Worm (Caenorhabditis elegans) whole organism, young adult: Measurements from ENCODE around the gene F55C10.4.

Experiments
- K12H6.12 ChIP-seq: fragments of 200-800 bp; sonication (Bioruptor generic); optimal IDR thresholded peaks from 2 replicates; lab custom pipeline; 2018; ENCODE audit warnings: mild to moderate bottlenecking, missing genetic modification characterization, missing compliant biosample characterization
- ama-1 ChIP-seq, 3 experiments: fragments of 150-350 bp in 1 of 3; sonication (generic microtip) in 2 of 3; optimal IDR thresholded peaks; 2 replicates each; lab custom pipeline; 2014 to 2018; ENCODE audit warnings: missing biosample characterization in 2 of 3, missing genetic modification characterization in 2 of 3, missing genetic modification reagents in 2 of 3
- aptf-2 ChIP-seq: fragments of 200-800 bp; sonication (Bioruptor generic); conservative IDR thresholded peaks from 2 replicates; pipeline ENCODE4 v1.3.6; 2022; ENCODE audit warnings: missing genetic modification reagents, missing genetic modification characterization, missing compliant biosample characterization
- dpl-1 ChIP-seq: fragments of 150-350 bp; optimal IDR thresholded peaks from 2 replicates; lab custom pipeline; 2014; ENCODE audit warnings: missing biosample characterization, missing genetic modification reagents, missing genetic modification characterization
- pbrm-1 ChIP-seq: fragments of 200-800 bp; sonication (Bioruptor generic); IDR thresholded peaks from 2 replicates; pipeline ENCODE4 v1.3.6; 2022; ENCODE audit warnings: missing genetic modification reagents, missing genetic modification characterization, missing compliant biosample characterization
- unc-62 ChIP-seq: fragments of 150-350 bp; optimal IDR thresholded peaks from 2 replicates; lab custom pipeline; 2014; ENCODE audit warnings: missing biosample characterization, missing genetic modification reagents, missing genetic modification characterization

DNA sequence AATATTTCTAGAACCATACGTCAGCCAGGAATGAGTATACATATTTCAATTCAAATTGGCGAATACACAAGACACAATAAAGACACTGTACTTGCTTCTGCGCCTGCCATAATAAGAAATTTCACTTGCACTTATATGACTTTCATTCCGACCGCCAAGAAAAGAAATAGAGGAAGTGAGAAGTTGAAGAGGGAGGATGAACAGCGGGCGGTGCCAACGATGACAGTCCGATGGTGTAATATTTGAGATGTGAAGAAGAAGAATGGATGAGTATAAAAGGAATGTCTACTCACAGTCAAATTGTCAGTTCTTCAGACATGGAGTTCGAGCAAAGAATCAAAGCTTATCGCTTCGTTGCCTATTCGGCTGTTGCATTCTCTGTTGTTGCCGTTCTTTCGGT is 1.5 kb upstream of the F55C10.4 start, which contains the start of gene col-154:
- TF ChIP-seq dpl-1 (GFP tag; lab: Kevin White, UChicago) (no peak), unc-62 (GFP tag; lab: Kevin White, UChicago) (no peak), K12H6.12 (tag; lab: Kevin White, UChicago) (no peak), aptf-2 (GFP tag; lab: Robert Waterston, UW) (no peak), ama-1 (optimal IDR thresholded peaks at IDR 0.05; lab: Kevin White, UChicago) (no peak), ama-1 (GFP tag; optimal IDR thresholded peaks at IDR 0.05; lab: Kevin White, UChicago) (no peak), pbrm-1 (no peak)
